Fruit fly (Drosophila melanogaster): ENCODE measurements around the gene CG34012.
A peak's percentile ranks its signal among the peaks of the same experiment; 100 is the strongest.

CG34012 gene

DNA sequence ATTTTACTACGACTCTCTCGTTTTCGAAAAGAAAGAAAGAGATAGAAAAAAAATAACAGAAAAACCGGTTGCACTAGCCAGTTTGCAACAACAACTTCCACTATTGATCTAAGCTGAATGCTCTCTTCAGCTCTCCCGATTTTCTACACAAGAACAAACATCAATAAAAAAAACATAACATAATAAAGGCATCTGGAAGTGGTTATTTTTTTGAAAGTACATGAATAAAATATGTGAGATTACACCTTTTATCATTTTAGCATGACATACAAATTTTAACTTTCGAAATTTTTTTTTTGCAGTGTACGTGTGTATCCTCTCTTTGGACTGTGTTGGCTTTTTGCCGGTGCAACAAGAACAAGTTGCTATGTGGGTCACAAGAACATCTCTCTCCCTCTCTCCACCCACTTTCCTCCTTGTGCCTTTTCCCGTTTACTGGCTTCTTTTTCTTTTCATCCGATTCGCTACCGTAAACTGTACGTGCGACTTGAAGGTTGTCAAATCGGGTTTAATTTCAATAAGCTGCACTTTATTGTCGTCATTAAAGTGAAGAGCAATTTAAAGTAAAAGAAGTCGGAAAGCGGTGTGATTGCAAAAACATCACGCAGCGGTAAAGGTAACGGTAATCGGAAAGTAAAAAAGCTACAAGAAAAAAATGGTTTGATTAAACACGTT, 24.6 kb downstream of the CG34012 start (continued):
- TF ChIP-seq maf-S (GFP tag; optimal IDR thresholded peaks at IDR 0.05) (peak; percentile 93), Six4 (GFP tag; optimal IDR thresholded peaks at IDR 0.05) (peak; percentile 96), lilli (GFP tag; optimal IDR thresholded peaks at IDR 0.05) (peak; percentile 95), CG3847 (GFP tag; IDR thresholded peaks at IDR 0.05) (peak; percentile 90), da (GFP tag; optimal IDR thresholded peaks at IDR 0.05) (peak; percentile 93), sens (GFP tag) (peak; percentile 100), mld (GFP tag; IDR thresholded peaks at IDR 0.05; ENCODE audit: partially characterized antibody) (no peak), CG43689 (GFP tag; IDR thresholded peaks at IDR 0.05) (peak; percentile 89), slbo (GFP tag; IDR thresholded peaks at IDR 0.05) (peak; percentile 92), sr (GFP tag; IDR thresholded peaks at IDR 0.05) (peak; percentile 91), CG11456 (GFP tag; IDR thresholded peaks at IDR 0.05) (peak; percentile 90), CG7372 (GFP tag; IDR thresholded peaks at IDR 0.05) (peak; percentile 91), mirr (GFP tag; optimal IDR thresholded peaks at IDR 0.05) (no peak), dan (GFP tag; IDR thresholded peaks at IDR 0.05) (peak; percentile 87), tx (GFP tag; optimal IDR thresholded peaks at IDR 0.05) (peak; percentile 93), CG16863 (GFP tag; optimal IDR thresholded peaks at IDR 0.05) (peak; percentile 97), lbe (GFP tag; optimal IDR thresholded peaks at IDR 0.05) (no peak), CG7987 (GFP tag; optimal IDR thresholded peaks at IDR 0.05) (peak; percentile 86), Rx (GFP tag; IDR thresholded peaks at IDR 0.05) (peak; percentile 95), toy (GFP tag; IDR thresholded peaks at IDR 0.05) (peak; percentile 77), Side (GFP tag; optimal IDR thresholded peaks at IDR 0.05) (peak; percentile 97), CG4854 (GFP tag; optimal IDR thresholded peaks at IDR 0.05) (peak; percentile 92), Meics (GFP tag; optimal IDR thresholded peaks at IDR 0.05) (peak; percentile 89), tap (tag; optimal IDR thresholded peaks at IDR 0.05) (peak; percentile 96), lov (optimal IDR thresholded peaks at IDR 0.05) (no peak), lov (GFP tag; IDR thresholded peaks at IDR 0.05) (peak; percentile 97), trh (GFP tag; optimal IDR thresholded peaks at IDR 0.05) (peak; percentile 93), ranshi (GFP tag; IDR thresholded peaks at IDR 0.05) (peak; percentile 96), CG8388 (GFP tag; optimal IDR thresholded peaks at IDR 0.05) (peak; percentile 97), Hey (tag; optimal IDR thresholded peaks at IDR 0.05) (peak; percentile 40), CG34376 (GFP tag; optimal IDR thresholded peaks at IDR 0.05) (peak; percentile 78), CG4360 (GFP tag; IDR thresholded peaks at IDR 0.05) (peak; percentile 86), CrebB (tag; optimal IDR thresholded peaks at IDR 0.05) (peak; percentile 95), Jarid2 (GFP tag; optimal IDR thresholded peaks at IDR 0.05) (peak; percentile 83), yki (optimal IDR thresholded peaks at IDR 0.05) (no peak), wek (GFP tag; optimal IDR thresholded peaks at IDR 0.05) (peak; percentile 78), luna (GFP tag; optimal IDR thresholded peaks at IDR 0.05) (peak; percentile 37), CG4820 (GFP tag; optimal IDR thresholded peaks at IDR 0.05) (peak; percentile 97), chif (GFP tag; optimal IDR thresholded peaks at IDR 0.05) (peak; percentile 98), B-H1 (GFP tag; IDR thresholded peaks at IDR 0.05) (peak; percentile 95), wdn (GFP tag; IDR thresholded peaks at IDR 0.05) (peak; percentile 84), hkb (optimal IDR thresholded peaks at IDR 0.05) (no peak), hkb (GFP tag; IDR thresholded peaks at IDR 0.05) (peak; percentile 98), Drgx (GFP tag; IDR thresholded peaks at IDR 0.05) (peak; percentile 99), ham (GFP tag; IDR thresholded peaks at IDR 0.05) (no peak), NC2α (GFP tag; optimal IDR thresholded peaks at IDR 0.05) (peak; percentile 95), sd (tag; optimal IDR thresholded peaks at IDR 0.05) (no peak), CG6272 (GFP tag; IDR thresholded peaks at IDR 0.05) (peak; percentile 88), CG34422 (GFP tag; IDR thresholded peaks at IDR 0.05) (peak; percentile 97), CG13123 (GFP tag; optimal IDR thresholded peaks at IDR 0.05) (peak; percentile 92), Dbx (GFP tag; IDR thresholded peaks at IDR 0.05) (peak; percentile 82; the same call in 2 of the 3 replicates), seq (GFP tag; IDR thresholded peaks at IDR 0.05) (peak; percentile 95), CG10959 (GFP tag; IDR thresholded peaks at IDR 0.05) (peak; percentile 95)
